Fruit fly (Drosophila melanogaster): Measurements from ENCODE around the gene capt.

The capt gene

DNA sequence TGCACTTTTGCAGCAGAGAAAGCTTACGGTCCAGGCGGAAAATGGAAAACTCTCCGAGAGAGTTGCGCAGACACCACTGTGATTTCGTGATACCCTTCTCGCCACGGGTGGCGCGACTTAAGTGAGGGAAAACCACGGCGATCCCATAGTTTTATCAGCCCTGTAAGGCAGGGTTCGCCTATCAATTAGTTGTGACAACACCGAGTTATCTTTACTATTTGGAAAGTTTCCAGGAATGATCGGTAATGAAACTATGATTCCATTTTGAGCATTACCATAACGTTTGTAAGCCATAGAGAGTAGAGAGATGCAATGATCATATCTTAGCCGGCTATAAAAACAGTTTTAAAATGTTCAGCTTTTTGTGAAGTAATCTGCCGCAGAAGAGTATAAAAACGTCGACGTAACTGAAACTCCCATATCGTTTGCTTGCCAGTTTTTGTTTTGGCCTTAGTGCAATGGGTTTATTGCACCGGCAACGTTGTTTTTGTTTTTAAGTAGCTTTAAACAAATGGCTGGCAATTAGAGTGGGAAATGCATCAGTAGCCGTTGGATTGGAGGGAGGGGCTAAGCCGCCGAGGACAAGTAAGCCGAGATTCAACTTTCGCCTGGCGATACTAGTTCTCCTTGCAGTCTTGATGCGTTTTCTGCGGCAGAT is 1.3 kb downstream of the capt start:
- peak; percentile 47 for TF ChIP-seq sens (GFP tag)
- no peak for TF ChIP-seq disco-r (GFP tag; optimal IDR thresholded peaks at IDR 0.05)
- TF ChIP-seq NC2α (GFP tag; optimal IDR thresholded peaks at IDR 0.05), result no peak
- peak; percentile 25 for TF ChIP-seq CG1603 (tag; optimal IDR thresholded peaks at IDR 0.05)
- TF ChIP-seq Sox102F (GFP tag; optimal IDR thresholded peaks at IDR 0.05), result peak; percentile 5
- TF ChIP-seq mld (GFP tag; IDR thresholded peaks at IDR 0.05; ENCODE audit: partially characterized antibody), result no peak
- TF ChIP-seq PHDP (tag; optimal IDR thresholded peaks at IDR 0.05), result peak; percentile 20
- TF ChIP-seq CG15479 (GFP tag; optimal IDR thresholded peaks at IDR 0.05), result peak; percentile 3
- no peak for TF ChIP-seq ase (GFP tag; IDR thresholded peaks at IDR 0.05)
- no peak for TF ChIP-seq CG5245 (GFP tag; optimal IDR thresholded peaks at IDR 0.05)
- no peak for TF ChIP-seq CG2712 (tag; optimal IDR thresholded peaks at IDR 0.05)
- peak; percentile 14 for TF ChIP-seq CG8924 (tag; optimal IDR thresholded peaks at IDR 0.05)
- peak; percentile 41; the same call in 2 of the 3 replicates for TF ChIP-seq row (GFP tag; IDR thresholded peaks at IDR 0.05)
- no peak for TF ChIP-seq oc (tag; optimal IDR thresholded peaks at IDR 0.05)
- no peak for TF ChIP-seq MTF-1 (GFP tag; optimal IDR thresholded peaks at IDR 0.05; ENCODE audit: borderline replicate concordance)
- no peak for TF ChIP-seq jing (GFP tag; optimal IDR thresholded peaks at IDR 0.05)
- no peak for TF ChIP-seq crp (GFP tag; optimal IDR thresholded peaks at IDR 0.05)
- TF ChIP-seq D19A (tag; optimal IDR thresholded peaks at IDR 0.05), result peak; percentile 91
- no peak for TF ChIP-seq amos (GFP tag; IDR thresholded peaks at IDR 0.05; ENCODE audit: partially characterized antibody)
- TF ChIP-seq Max (GFP tag; optimal IDR thresholded peaks at IDR 0.05), result no peak

DNA sequence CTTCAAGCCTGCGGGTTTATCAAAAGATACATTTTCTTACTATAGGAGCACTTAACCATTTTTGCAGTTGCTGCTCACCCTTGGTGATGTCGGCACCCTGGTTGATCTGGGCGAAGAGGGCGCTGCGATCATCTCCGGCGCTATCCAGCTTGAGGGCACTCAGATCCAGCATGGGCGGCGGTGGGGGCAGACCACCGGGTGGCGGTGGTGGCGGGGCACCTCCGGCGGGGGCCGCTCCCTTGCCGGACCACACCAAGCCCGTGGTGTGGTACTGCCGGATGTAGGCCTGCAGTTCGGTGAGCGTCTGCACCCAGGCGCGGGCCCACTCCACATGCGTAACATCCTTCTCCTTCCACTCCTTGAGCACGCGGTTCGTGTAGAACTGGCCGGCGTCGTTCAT is 5.4 kb downstream of the capt start:
- TF ChIP-seq CG2129 (GFP tag; IDR thresholded peaks at IDR 0.05; ENCODE audit: partially characterized antibody), result no peak
- TF ChIP-seq Hr39 (optimal IDR thresholded peaks at IDR 0.05), result peak; percentile 83

DNA sequence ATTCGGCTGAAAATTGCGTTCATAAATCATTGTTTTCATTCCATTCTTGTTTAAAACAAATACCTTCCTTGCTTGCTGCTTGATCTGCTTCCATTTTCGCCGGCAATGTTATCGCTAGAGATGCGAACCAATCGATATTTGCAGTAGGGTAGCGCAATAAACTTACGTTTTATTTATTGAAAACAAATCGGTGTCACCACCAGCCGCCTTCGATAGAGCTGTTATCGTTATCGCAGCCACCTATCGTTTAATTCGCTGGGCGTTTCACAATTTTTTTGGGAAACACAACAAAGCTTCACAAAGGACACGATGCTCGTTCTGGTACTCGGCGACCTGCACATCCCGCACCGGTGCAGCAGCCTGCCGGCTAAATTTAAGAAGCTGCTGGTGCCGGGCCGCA is 7.5 kb downstream of the capt start, which contains the start of the genes Tfb4 and Vps29:
TSS of gene Tfb4 (minus strand) at position 124 of the 400 bp plus-strand sequence.
TSS of gene Vps29 (plus strand) at position 213 of the 400 bp plus-strand sequence.
- TF ChIP-seq cas (GFP tag; IDR thresholded peaks at IDR 0.05) (0 out of 2 replicates have a peak, but pooled peaks have one; percentile 15), CG16863 (GFP tag; optimal IDR thresholded peaks at IDR 0.05) (peak; percentile 12), Dp (GFP tag; optimal IDR thresholded peaks at IDR 0.05) (peak; percentile 65), Scr (GFP tag; IDR thresholded peaks at IDR 0.05; ENCODE audit: partially characterized antibody) (peak; percentile 80), CG32772 (GFP tag; IDR thresholded peaks at IDR 0.05) (peak; percentile 12; the same call in 1 of the 2 replicates), zen2 (GFP tag; IDR thresholded peaks at IDR 0.05; ENCODE audit: partially characterized antibody) (peak; percentile 98), unc-4 (GFP tag; IDR thresholded peaks at IDR 0.05; ENCODE audit: partially characterized antibody) (peak; percentile 86), BEAF-32 (GFP tag; optimal IDR thresholded peaks at IDR 0.05) (peak; percentile 66), CG3163 (GFP tag; optimal IDR thresholded peaks at IDR 0.05) (peak; percentile 11), chn (GFP tag; optimal IDR thresholded peaks at IDR 0.05) (peak; percentile 55), corto (GFP tag; optimal IDR thresholded peaks at IDR 0.05) (no peak), grau (tag; optimal IDR thresholded peaks at IDR 0.05) (no peak), ap (GFP tag; IDR thresholded peaks at IDR 0.05) (no peak), Pdp1 (GFP tag; optimal IDR thresholded peaks at IDR 0.05) (peak; percentile 53 to 58), CG2120 (GFP tag; optimal IDR thresholded peaks at IDR 0.05) (peak; percentile 81), vnd (GFP tag; IDR thresholded peaks at IDR 0.05; ENCODE audit: partially characterized antibody) (peak; percentile 93), CG15601 (tag; optimal IDR thresholded peaks at IDR 0.05) (peak; percentile 11), CG8924 (tag; optimal IDR thresholded peaks at IDR 0.05) (peak; percentile 39), pzg (GFP tag; optimal IDR thresholded peaks at IDR 0.05) (peak; percentile 70), wek (GFP tag; optimal IDR thresholded peaks at IDR 0.05) (peak; percentile 85), Ets65A (GFP tag) (peak; percentile 94), CG18476 (GFP tag; optimal IDR thresholded peaks at IDR 0.05) (no peak), CG17912 (GFP tag; optimal IDR thresholded peaks at IDR 0.05) (no peak), ind (GFP tag; optimal IDR thresholded peaks at IDR 0.05) (peak; percentile 56), oc (tag; optimal IDR thresholded peaks at IDR 0.05) (no peak), CG10321 (GFP tag; IDR thresholded peaks at IDR 0.05) (no peak), HLH54F (GFP tag; optimal IDR thresholded peaks at IDR 0.05) (peak; percentile 69)
